Worm (Caenorhabditis elegans) whole organism, L4/young adult: Measurements from ENCODE around the gene epg-3.

ENCODE experiments used
- dao-5 ChIP-seq: sonication (generic microtip); optimal IDR thresholded peaks from 2 replicates; lab custom pipeline; 2016; ENCODE audit warnings: missing genotype, missing genetic modification characterization, moderate library complexity, missing compliant biosample characterization
- him-1 ChIP-seq: sonication (generic microtip); optimal IDR thresholded peaks from 2 replicates; lab custom pipeline; 2016; ENCODE audit warnings: missing genotype, missing genetic modification reagents, missing genetic modification characterization, missing compliant biosample characterization

DNA sequence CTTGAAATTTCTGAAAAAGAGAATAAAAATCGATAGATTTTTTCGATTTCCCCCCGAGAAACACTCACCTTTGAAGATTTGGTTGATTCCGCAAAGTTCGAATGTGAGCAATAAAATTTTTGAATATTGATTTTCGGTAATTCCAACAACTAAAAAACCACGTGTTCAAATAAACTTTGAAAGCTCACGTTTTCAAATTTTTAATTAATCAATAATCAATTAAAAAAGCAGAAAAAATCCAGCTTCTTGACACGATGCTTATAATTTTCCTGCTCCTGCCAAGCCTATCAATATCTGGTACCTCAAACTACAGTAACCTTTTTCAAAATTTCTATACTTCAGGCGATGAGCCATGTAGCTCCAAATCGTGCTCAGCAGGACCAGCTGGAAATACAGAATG lies 52.9 kb downstream of the epg-3 start, which contains the start of gene ZK1010.5:
- TF ChIP-seq him-1 (tag; lab: Kevin White, UChicago) (no peak), dao-5 (no peak)
